Worm (Caenorhabditis elegans) whole organism, L4 larva: ENCODE measurements around the gene dnj-11.

Experiments used
- F26F4.8 ChIP-seq: fragments of 200-800 bp; sonication (Bioruptor generic); conservative IDR thresholded peaks from 2 replicates; pipeline ENCODE4 v1.3.6; 2022; ENCODE audit warnings: missing genetic modification characterization, missing compliant biosample characterization
- Y105C5A.15 ChIP-seq: fragments of 200-800 bp; sonication (Bioruptor generic); IDR thresholded peaks from 2 replicates; pipeline ENCODE4 v1.3.6; 2022; ENCODE audit warnings: missing genetic modification characterization, missing compliant biosample characterization
- Y5F2A.4 ChIP-seq: fragments of 200-800 bp; sonication (Bioruptor generic); optimal IDR thresholded peaks from 2 replicates; lab custom pipeline; 2018; ENCODE audit warnings: mild to moderate bottlenecking, missing genetic modification characterization, missing compliant biosample characterization
- ZK546.5 ChIP-seq, 2 experiments: sonication (generic microtip); optimal IDR thresholded peaks; 2 replicates each; lab custom pipeline; 2017; ENCODE audit warnings: missing biosample characterization in 2 of 2, missing genetic modification characterization in 2 of 2
- aly-2 ChIP-seq: sonication (generic microtip); optimal IDR thresholded peaks from 2 replicates; lab custom pipeline; 2018; ENCODE audit warnings: missing biosample characterization, missing genetic modification characterization
- arid-1 ChIP-seq: fragments of 200-800 bp; sonication (Bioruptor generic); conservative IDR thresholded peaks from 2 replicates; pipeline ENCODE4 v1.3.6; 2022; ENCODE audit warnings: missing genetic modification reagents, missing genetic modification characterization, missing compliant biosample characterization
- ceh-20 ChIP-seq: fragments of 200-800 bp; sonication (Bioruptor generic); IDR thresholded peaks from 2 replicates; pipeline ENCODE4 v1.3.6; 2022; ENCODE audit warnings: missing genetic modification reagents, missing genetic modification characterization, missing compliant biosample characterization
- ceh-28 ChIP-seq: fragments of 150-350 bp; optimal IDR thresholded peaks from 2 replicates; lab custom pipeline; 2014; ENCODE audit warnings: missing biosample characterization, missing genetic modification reagents, missing genetic modification characterization
- ceh-32 ChIP-seq: sonication (generic microtip); optimal IDR thresholded peaks from 2 replicates; lab custom pipeline; 2016; ENCODE audit warnings: mild to moderate bottlenecking, missing genetic modification characterization, missing compliant biosample characterization; ENCODE audit not compliant: poor library complexity
- ceh-44 ChIP-seq: fragments of 200-800 bp; sonication (Bioruptor generic); IDR thresholded peaks from 2 replicates; pipeline ENCODE4 v1.3.6; 2022; ENCODE audit warnings: missing genetic modification reagents, missing genetic modification characterization, missing compliant biosample characterization
- ceh-62 ChIP-seq: sonication (generic microtip); optimal IDR thresholded peaks from 2 replicates; lab custom pipeline; 2017; ENCODE audit warnings: missing biosample characterization, missing genetic modification characterization
- ceh-82 ChIP-seq: sonication (generic microtip); optimal IDR thresholded peaks from 2 replicates; lab custom pipeline; 2017; ENCODE audit warnings: missing biosample characterization, missing genetic modification characterization
- cey-2 ChIP-seq: sonication (generic microtip); optimal IDR thresholded peaks from 3 replicates; lab custom pipeline; 2017; ENCODE audit warnings: missing genetic modification characterization, mild to moderate bottlenecking, missing compliant biosample characterization, antibody characterized with exemption, borderline replicate concordance; ENCODE audit not compliant: insufficient read depth
- daf-12 ChIP-seq: fragments of 150-350 bp; optimal IDR thresholded peaks from 2 replicates; lab custom pipeline; 2014; ENCODE audit warnings: missing biosample characterization, missing genetic modification reagents, missing genetic modification characterization
- daf-16 ChIP-seq, 3 experiments: sonication (generic microtip); optimal IDR thresholded peaks; 2 replicates each; lab custom pipeline; 2016 to 2017; ENCODE audit warnings: missing genetic modification characterization in 3 of 3, missing genetic modification reagents in 3 of 3, mild to moderate bottlenecking in 2 of 3, missing compliant biosample characterization in 2 of 3, missing biosample characterization in 1 of 3, moderate library complexity in 1 of 3
- dmd-6 ChIP-seq: fragments of 200-800 bp; sonication (Bioruptor generic); IDR thresholded peaks from 2 replicates; pipeline ENCODE4 v1.3.6; 2022; ENCODE audit warnings: missing genetic modification reagents, missing genetic modification characterization, missing compliant biosample characterization
- dmd-8 ChIP-seq: fragments of 200-800 bp; sonication (Bioruptor generic); IDR thresholded peaks from 2 replicates; pipeline ENCODE4 v1.3.6; 2022; ENCODE audit warnings: missing genetic modification characterization, missing compliant biosample characterization
- dmd-9 ChIP-seq: fragments of 200-800 bp; sonication (Bioruptor generic); IDR thresholded peaks from 2 replicates; pipeline ENCODE4 v1.3.6; 2022; ENCODE audit warnings: missing genetic modification reagents, missing genetic modification characterization, missing compliant biosample characterization
- duxl-1 ChIP-seq: sonication (generic microtip); optimal IDR thresholded peaks from 2 replicates; lab custom pipeline; 2016; ENCODE audit warnings: mild to moderate bottlenecking, missing genetic modification characterization, moderate library complexity, missing compliant biosample characterization; ENCODE audit not compliant: poor library complexity
- dve-1 ChIP-seq: sonication (generic microtip); optimal IDR thresholded peaks from 2 replicates; lab custom pipeline; 2017; ENCODE audit warnings: antibody characterized with exemption, mild to moderate bottlenecking, missing genetic modification characterization, missing compliant biosample characterization; ENCODE audit not compliant: insufficient read depth
- egl-27 ChIP-seq: sonication (generic microtip); optimal IDR thresholded peaks from 3 replicates; lab custom pipeline; 2017; ENCODE audit warnings: missing biosample characterization, missing genetic modification reagents, missing genetic modification characterization
- fkh-10 ChIP-seq: fragments of 150-350 bp; optimal IDR thresholded peaks from 2 replicates; lab custom pipeline; 2014; ENCODE audit warnings: missing biosample characterization, missing genetic modification reagents, missing genetic modification characterization
- hif-1 ChIP-seq, 2 experiments: sonication (generic microtip); optimal IDR thresholded peaks; 2 replicates each; lab custom pipeline; 2016 to 2017; ENCODE audit warnings: missing compliant biosample characterization in 2 of 2, missing genetic modification characterization in 2 of 2, missing genetic modification reagents in 2 of 2, missing genotype in 2 of 2, mild to moderate bottlenecking in 1 of 2
- lin-13 ChIP-seq: fragments of 150-350 bp; optimal IDR thresholded peaks from 2 replicates; lab custom pipeline; 2014; ENCODE audit warnings: missing biosample characterization, missing genetic modification reagents, missing genetic modification characterization
- lin-38 ChIP-seq: fragments of 200-800 bp; sonication (Bioruptor generic); IDR thresholded peaks from 2 replicates; pipeline ENCODE4 v1.3.6; 2022; ENCODE audit warnings: missing genetic modification reagents, missing genetic modification characterization, missing compliant biosample characterization
- lir-3 ChIP-seq: sonication (generic microtip); optimal IDR thresholded peaks from 2 replicates; lab custom pipeline; 2016; ENCODE audit warnings: mild to moderate bottlenecking, missing genetic modification characterization, missing compliant biosample characterization
- mdl-1 ChIP-seq, 2 experiments: fragments of 150-350 bp in 1 of 2; sonication (generic microtip) in 1 of 2; optimal IDR thresholded peaks; 2 replicates each; lab custom pipeline; 2014 to 2017; ENCODE audit warnings: missing biosample characterization in 2 of 2, missing genetic modification characterization in 2 of 2
- mdt-29 ChIP-seq: fragments of 200-800 bp; sonication (Bioruptor generic); IDR thresholded peaks from 2 replicates; pipeline ENCODE4 v1.3.6; 2022; ENCODE audit warnings: missing genetic modification reagents, missing genetic modification characterization, missing compliant biosample characterization
- nhr-102 ChIP-seq: sonication (generic microtip); optimal IDR thresholded peaks from 2 replicates; lab custom pipeline; 2016; ENCODE audit warnings: mild to moderate bottlenecking, missing genetic modification characterization, moderate library complexity, missing compliant biosample characterization
- nhr-237 ChIP-seq: sonication (generic microtip); optimal IDR thresholded peaks from 2 replicates; lab custom pipeline; 2017; ENCODE audit warnings: missing biosample characterization, missing genetic modification characterization
- nhr-28 ChIP-seq: fragments of 150-350 bp; optimal IDR thresholded peaks from 2 replicates; lab custom pipeline; 2014; ENCODE audit warnings: missing biosample characterization, missing genetic modification characterization
- nhr-77 ChIP-seq: fragments of 150-350 bp; optimal IDR thresholded peaks from 2 replicates; lab custom pipeline; 2014; ENCODE audit warnings: missing biosample characterization, missing genetic modification characterization
- pqm-1 ChIP-seq: sonication (generic microtip); optimal IDR thresholded peaks from 2 replicates; lab custom pipeline; 2017; ENCODE audit warnings: missing biosample characterization, missing genetic modification characterization
- set-16 ChIP-seq: fragments of 200-800 bp; sonication (Bioruptor generic); IDR thresholded peaks from 2 replicates; pipeline ENCODE4 v1.3.6; 2022; ENCODE audit warnings: missing genetic modification reagents, missing genetic modification characterization, missing compliant biosample characterization
- snpc-1.2 ChIP-seq: fragments of 200-800 bp; sonication (Bioruptor generic); IDR thresholded peaks from 2 replicates; pipeline ENCODE4 v1.3.6; 2022; ENCODE audit warnings: missing genetic modification reagents, missing genetic modification characterization, missing compliant biosample characterization
- spr-3 ChIP-seq: fragments of 200-800 bp; sonication (Bioruptor generic); optimal IDR thresholded peaks from 2 replicates; lab custom pipeline; 2018; ENCODE audit warnings: mild to moderate bottlenecking, missing genetic modification characterization, missing compliant biosample characterization
- tag-97 ChIP-seq: fragments of 200-800 bp; sonication (Bioruptor generic); IDR thresholded peaks from 2 replicates; pipeline ENCODE4 v1.3.6; 2022; ENCODE audit warnings: missing genetic modification characterization, missing compliant biosample characterization
- tra-1 ChIP-seq: fragments of 200-800 bp; sonication (Bioruptor generic); IDR thresholded peaks from 2 replicates; pipeline ENCODE4 v1.3.6; 2022; ENCODE audit warnings: missing genetic modification reagents, missing genetic modification characterization, missing compliant biosample characterization
- zfp-3 ChIP-seq: fragments of 200-800 bp; sonication (Bioruptor generic); conservative IDR thresholded peaks from 2 replicates; pipeline ENCODE4 v1.3.6; 2022; ENCODE audit warnings: missing genetic modification reagents, missing genetic modification characterization, missing compliant biosample characterization
- zip-2 ChIP-seq: fragments of 150-350 bp; optimal IDR thresholded peaks from 2 replicates; lab custom pipeline; 2014; ENCODE audit warnings: missing biosample characterization, missing genetic modification characterization

The dnj-11 gene

ce11 chrIV:6621252-6621651 is 35.6 kb downstream of the dnj-11 start, which contains the start of gene C01B10.3 (continued):
- TF ChIP-seq mdt-29 (GFP tag; lab: Robert Waterston, UW) = no peak
- TF ChIP-seq arid-1 (GFP tag; lab: Robert Waterston, UW) = no peak
- no peak for TF ChIP-seq fkh-10 (GFP tag; lab: Kevin White, UChicago)
- TF ChIP-seq aly-2 (tag; lab: Kevin White, UChicago) = no peak
- TF ChIP-seq ceh-32 (tag; lab: Kevin White, UChicago) = no peak
- no peak for TF ChIP-seq daf-12 (tag; lab: Kevin White, UChicago)
- TF ChIP-seq, all 104 proteins: peak for 0

ce11 chrIV:6622142-6622541 is 36.5 kb downstream of the dnj-11 start:
- peak; percentile 50 for TF ChIP-seq dve-1 (tag; lab: Kevin White, UChicago)
- TF ChIP-seq ceh-20 (GFP tag; lab: Robert Waterston, UW) = no peak
- TF ChIP-seq mdl-1 (tag; optimal IDR thresholded peaks at IDR 0.05; lab: Kevin White, UChicago) = peak in 1 of 2 experiments; percentile 7
- TF ChIP-seq nhr-28 (tag; lab: Kevin White, UChicago) = peak; percentile 75
- TF ChIP-seq, all 104 proteins: peak for 3

ce11 chrIV:6623390-6623789 is 37.7 kb downstream of the dnj-11 start, which contains the start of gene C01B10.44:
C01B10.44 (plus strand) TSS chrIV:6623690.
- TF ChIP-seq Y5F2A.4 (GFP tag; lab: Kevin White, UChicago) = no peak
- no peak for TF ChIP-seq ceh-62 (tag; lab: Kevin White, UChicago)
- no peak for TF ChIP-seq mdt-29 (GFP tag; lab: Robert Waterston, UW)
- no peak for TF ChIP-seq Y105C5A.15 (GFP tag; lab: Robert Waterston, UW)
- no peak for TF ChIP-seq egl-27
- no peak for TF ChIP-seq cey-2
- no peak for TF ChIP-seq dmd-6 (GFP tag; lab: Robert Waterston, UW)
- TF ChIP-seq snpc-1.2 = no peak
- no peak for TF ChIP-seq ceh-82
- no peak for TF ChIP-seq daf-16 (GFP tag; optimal IDR thresholded peaks at IDR 0.05; lab: Kevin White, UChicago)
- TF ChIP-seq daf-16 (tag; optimal IDR thresholded peaks at IDR 0.05; lab: Kevin White, UChicago) = no peak
- no peak for TF ChIP-seq zip-2 (tag; lab: Kevin White, UChicago)
- no peak for TF ChIP-seq set-16 (GFP tag; lab: Robert Waterston, UW)
- TF ChIP-seq ZK546.5 (tag; optimal IDR thresholded peaks at IDR 0.05; lab: Kevin White, UChicago) = no peak
- TF ChIP-seq F26F4.8 (GFP tag; lab: Robert Waterston, UW) = no peak
- no peak for TF ChIP-seq duxl-1 (tag; lab: Kevin White, UChicago)

- TF ChIP-seq dve-1 (tag; lab: Kevin White, UChicago) (peak; percentile 51), zfp-3 (no peak), nhr-28 (tag; lab: Kevin White, UChicago) (peak; percentile 54), nhr-102 (tag; lab: Kevin White, UChicago) (peak; percentile 5), pqm-1 (tag; lab: Kevin White, UChicago) (peak; percentile 68), ceh-28 (tag; lab: Kevin White, UChicago) (no peak), spr-3 (GFP tag; lab: Kevin White, UChicago) (no peak), daf-16 (GFP tag; optimal IDR thresholded peaks at IDR 0.05; lab: Kevin White, UChicago) (no peak), daf-16 (tag; optimal IDR thresholded peaks at IDR 0.05; lab: Kevin White, UChicago) (peak; percentile 81)
- TF ChIP-seq, all 104 proteins: peak for 5
Measured at ce11 chrIV:6627798-6628197, 42.1 kb downstream of the dnj-11 start, which contains the start of gene cest-5.2. cest-5.2 (minus strand) TSS chrIV:6627925.

- TF ChIP-seq tra-1 (GFP tag; lab: Robert Waterston, UW) (no peak), dmd-8 (GFP tag; lab: Robert Waterston, UW) (no peak), ceh-44 (peak; percentile 33; the same call in 1 of the 2 replicates), arid-1 (GFP tag; lab: Robert Waterston, UW) (no peak), snpc-1.2 (peak; percentile 90), pqm-1 (tag; lab: Kevin White, UChicago) (no peak), hif-1 (tag; optimal IDR thresholded peaks at IDR 0.05; lab: Kevin White, UChicago) (peak in 1 of 2 experiments; percentile 90), nhr-77 (tag; lab: Kevin White, UChicago) (no peak), tag-97 (no peak), Y5F2A.4 (GFP tag; lab: Kevin White, UChicago) (no peak), lin-13 (GFP tag; lab: Kevin White, UChicago) (no peak), duxl-1 (tag; lab: Kevin White, UChicago) (peak; percentile 41), lir-3 (tag; lab: Kevin White, UChicago) (no peak), nhr-237 (tag; lab: Kevin White, UChicago) (no peak), daf-12 (tag; lab: Kevin White, UChicago) (no peak), dmd-9 (GFP tag; lab: Robert Waterston, UW) (no peak; the same call in 1 of the 2 replicates), lin-38 (peak; percentile 74)
Measured at ce11 chrIV:6631704-6632272, 46.1 kb downstream of the dnj-11 start, which contains the start of the genes cest-5.1 and C01B10.9. cest-5.1 (minus strand) TSS chrIV:6631754. C01B10.9 (plus strand) TSS chrIV:6632222.
